Fruit fly (Drosophila melanogaster): ENCODE results near the gene CG9331.
A peak's percentile ranks its signal among the peaks of the same experiment; 100 is the strongest.

CG9331 gene

dm6 chr2L:20787271-20787791 is 35.3 kb upstream of the CG9331 start, which contains the start of gene Pomp (continued):
- peak; percentile 86 for TF ChIP-seq CG12155 (GFP tag; optimal IDR thresholded peaks at IDR 0.05)
- peak; percentile 89 for TF ChIP-seq nmo (GFP tag; optimal IDR thresholded peaks at IDR 0.05)
- peak; percentile 85 for TF ChIP-seq ranshi (GFP tag; IDR thresholded peaks at IDR 0.05)
- peak; percentile 80 for TF ChIP-seq CG6813 (GFP tag; optimal IDR thresholded peaks at IDR 0.05)
- peak; percentile 0 for TF ChIP-seq CG8089 (GFP tag; optimal IDR thresholded peaks at IDR 0.05)
- peak; percentile 53; the same call in 1 of the 3 replicates for TF ChIP-seq Opbp (GFP tag; IDR thresholded peaks at IDR 0.05; ENCODE audit: partially characterized antibody)
- TF ChIP-seq CG3995 (GFP tag; optimal IDR thresholded peaks at IDR 0.05) = peak; percentile 57
- TF ChIP-seq Sry-δ (GFP tag; optimal IDR thresholded peaks at IDR 0.05) = peak; percentile 93
- peak; percentile 44; the same call in 1 of the 2 replicates for TF ChIP-seq Taf1 (GFP tag; IDR thresholded peaks at IDR 0.05)
- TF ChIP-seq Mes4 (GFP tag; optimal IDR thresholded peaks at IDR 0.05) = peak; percentile 29
- TF ChIP-seq pzg (GFP tag; optimal IDR thresholded peaks at IDR 0.05) = peak; percentile 95
- TF ChIP-seq scrt (GFP tag; optimal IDR thresholded peaks at IDR 0.05) = peak; percentile 73
- no peak for TF ChIP-seq Doc3 (GFP tag; IDR thresholded peaks at IDR 0.05; ENCODE audit: partially characterized antibody)
- TF ChIP-seq sisA (GFP tag; IDR thresholded peaks at IDR 0.05) = peak; percentile 80
- peak; percentile 78 for TF ChIP-seq bbx (GFP tag; IDR thresholded peaks at IDR 0.05; ENCODE audit: partially characterized antibody)
- TF ChIP-seq CG7839 (tag; optimal IDR thresholded peaks at IDR 0.05) = peak; percentile 88
- peak; percentile 73 for TF ChIP-seq CG8765 (GFP tag; IDR thresholded peaks at IDR 0.05)
- TF ChIP-seq PHDP (tag; optimal IDR thresholded peaks at IDR 0.05) = peak; percentile 88
- TF ChIP-seq lilli (GFP tag; optimal IDR thresholded peaks at IDR 0.05) = peak; percentile 87
- TF ChIP-seq Atf3 (GFP tag; optimal IDR thresholded peaks at IDR 0.05) = peak; percentile 14
- TF ChIP-seq Ravus (GFP tag; IDR thresholded peaks at IDR 0.05) = peak; percentile 31
- no peak for TF ChIP-seq sc (optimal IDR thresholded peaks at IDR 0.05)
- peak; percentile 35 for TF ChIP-seq sc (GFP tag; optimal IDR thresholded peaks at IDR 0.05)
- peak; percentile 60 for TF ChIP-seq CG10321 (GFP tag; IDR thresholded peaks at IDR 0.05)
- peak; percentile 80 for TF ChIP-seq H2.0 (GFP tag; IDR thresholded peaks at IDR 0.05)
- TF ChIP-seq gcm2 (GFP tag; optimal IDR thresholded peaks at IDR 0.05) = peak; percentile 63
- TF ChIP-seq CG14667 (GFP tag; IDR thresholded peaks at IDR 0.05) = peak; percentile 82
- TF ChIP-seq CG4854 (GFP tag; optimal IDR thresholded peaks at IDR 0.05) = peak; percentile 45
- no peak for TF ChIP-seq CG12744 (GFP tag; optimal IDR thresholded peaks at IDR 0.05)
- TF ChIP-seq CrebB (tag; optimal IDR thresholded peaks at IDR 0.05) = peak; percentile 69
- no peak for TF ChIP-seq Poxn (GFP tag; IDR thresholded peaks at IDR 0.05)
- TF ChIP-seq hbn (GFP tag; IDR thresholded peaks at IDR 0.05; ENCODE audit: partially characterized antibody) = no peak; the same call in 1 of the 2 replicates
- peak; percentile 72 to 88 for TF ChIP-seq dpn (GFP tag; optimal IDR thresholded peaks at IDR 0.05)
- peak; percentile 92 for TF ChIP-seq CG17829 (tag; optimal IDR thresholded peaks at IDR 0.05)
- TF ChIP-seq CG11085 (GFP tag; IDR thresholded peaks at IDR 0.05) = peak; percentile 72
- peak; percentile 62 for TF ChIP-seq schlank (tag; optimal IDR thresholded peaks at IDR 0.05)
- no peak for TF ChIP-seq disco-r (GFP tag; optimal IDR thresholded peaks at IDR 0.05)
- TF ChIP-seq CG11696 (GFP tag; IDR thresholded peaks at IDR 0.05) = peak; percentile 69
- TF ChIP-seq vvl (GFP tag; IDR thresholded peaks at IDR 0.05) = peak; percentile 95
- TF ChIP-seq CG5953 (GFP tag; IDR thresholded peaks at IDR 0.05) = peak; percentile 74
- peak; percentile 25 for TF ChIP-seq Dad (GFP tag; optimal IDR thresholded peaks at IDR 0.05)
- peak; percentile 92 for TF ChIP-seq zfh1 (GFP tag; IDR thresholded peaks at IDR 0.05)
- TF ChIP-seq org-1 (GFP tag; optimal IDR thresholded peaks at IDR 0.05) = peak; percentile 74
- TF ChIP-seq dm (GFP tag; optimal IDR thresholded peaks at IDR 0.05) = no peak
- TF ChIP-seq knrl (GFP tag; IDR thresholded peaks at IDR 0.05; ENCODE audit: partially characterized antibody) = peak; percentile 64; the same call in 2 of the 3 replicates
- no peak for TF ChIP-seq CG4282 (GFP tag; optimal IDR thresholded peaks at IDR 0.05)
- TF ChIP-seq ttk (GFP tag; IDR thresholded peaks at IDR 0.05) = peak; percentile 84
- peak; percentile 83 for TF ChIP-seq Max (GFP tag; optimal IDR thresholded peaks at IDR 0.05)
- TF ChIP-seq otp (GFP tag; IDR thresholded peaks at IDR 0.05) = peak; percentile 86
- no peak for TF ChIP-seq yki (optimal IDR thresholded peaks at IDR 0.05)
- TF ChIP-seq Meics (GFP tag; optimal IDR thresholded peaks at IDR 0.05) = peak; percentile 90
- TF ChIP-seq Oaz (GFP tag; IDR thresholded peaks at IDR 0.05) = peak; percentile 61

Measured in whole organism, embryonic.